Fruit fly (Drosophila melanogaster) whole organism, wandering third instar larva: ENCODE results near the gene Nph.

Experiments
- Abd-B ChIP-seq: fragments of >200 bp; optimal IDR thresholded peaks from 2 replicates; lab custom pipeline; 2017; ENCODE audit warnings: missing biosample characterization, missing genetic modification characterization
- Myc ChIP-seq: fragments of >200 bp; optimal IDR thresholded peaks from 2 replicates; lab custom pipeline; 2017
- fru ChIP-seq: fragments of 200-800 bp; sonication (Bioruptor generic); optimal IDR thresholded peaks from 3 replicates; lab custom pipeline; 2016; ENCODE audit warnings: missing biosample characterization, mild to moderate bottlenecking, missing genetic modification characterization
- pan ChIP-seq: fragments of >200 bp; optimal IDR thresholded peaks from 2 replicates; lab custom pipeline; 2017
- psq ChIP-seq: fragments of 200-800 bp; sonication (Bioruptor generic); optimal IDR thresholded peaks from 3 replicates; lab custom pipeline; 2017; ENCODE audit warnings: missing biosample characterization, mild to moderate bottlenecking, missing genetic modification characterization, moderate library complexity

dm6 chr3R:30021559-30022451 lies 17.1 kb upstream of the Nph start, which contains the start of gene Mgat2:
- TF ChIP-seq Abd-B (GFP tag; lab: Kevin White, UChicago) (no peak), fru (GFP tag; lab: Kevin White, UChicago) (no peak), Myc (lab: Kevin White, UChicago) (no peak), psq (GFP tag; lab: Kevin White, UChicago) (peak; percentile 11), pan (lab: Kevin White, UChicago) (no peak)
